Fruit fly (Drosophila melanogaster): Measurements from ENCODE around the gene Tim8.

Gene Tim8

dm6 chrX:11367783-11368509 lies at the start of gene Tim8, which contains the start of gene hop:
TSS of gene Tim8 (plus strand) at chrX:11368445.
TSS of gene hop (minus strand) at chrX:11368098.
- TF ChIP-seq usp (GFP tag; optimal IDR thresholded peaks at IDR 0.05) (no peak), CG9705 (GFP tag; optimal IDR thresholded peaks at IDR 0.05) (no peak), Hr83 (GFP tag; optimal IDR thresholded peaks at IDR 0.05; ENCODE audit: poor library complexity, severe bottlenecking) (no peak), Myc (optimal IDR thresholded peaks at IDR 0.05) (peak; percentile 69), br (GFP tag; optimal IDR thresholded peaks at IDR 0.05) (no peak), Rel (GFP tag; optimal IDR thresholded peaks at IDR 0.05) (no peak), Rel (tag; optimal IDR thresholded peaks at IDR 0.05) (peak; percentile 14), Jra (GFP tag; optimal IDR thresholded peaks at IDR 0.05) (peak; percentile 12)

dm6 chrX:11319916-11320315 lies 48.3 kb upstream of the Tim8 start:
- TF ChIP-seq Hnf4 (GFP tag; optimal IDR thresholded peaks at IDR 0.05) (no peak), sv (GFP tag; optimal IDR thresholded peaks at IDR 0.05) (no peak), dmrt93B (GFP tag; optimal IDR thresholded peaks at IDR 0.05) (no peak), fru (GFP tag; optimal IDR thresholded peaks at IDR 0.05) (no peak), HLH106 (tag; optimal IDR thresholded peaks at IDR 0.05) (no peak), woc (GFP tag; optimal IDR thresholded peaks at IDR 0.05) (no peak), Hr78 (GFP tag; optimal IDR thresholded peaks at IDR 0.05) (no peak), OdsH (GFP tag; optimal IDR thresholded peaks at IDR 0.05) (no peak), lola (GFP tag; optimal IDR thresholded peaks at IDR 0.05) (no peak), Abd-B (GFP tag; optimal IDR thresholded peaks at IDR 0.05) (no peak), dsf (GFP tag; optimal IDR thresholded peaks at IDR 0.05; ENCODE audit: borderline replicate concordance) (no peak), jim (GFP tag; optimal IDR thresholded peaks at IDR 0.05) (no peak), usp (GFP tag; optimal IDR thresholded peaks at IDR 0.05) (no peak), Jra (GFP tag; optimal IDR thresholded peaks at IDR 0.05) (no peak)

dm6 chrX:11322257-11322656 lies 46.0 kb upstream of the Tim8 start, which contains the start of gene sisA:
TSS of gene sisA (minus strand) at chrX:11322357.
- TF ChIP-seq fru (GFP tag; optimal IDR thresholded peaks at IDR 0.05) (no peak), woc (GFP tag; optimal IDR thresholded peaks at IDR 0.05) (no peak), GATAd (GFP tag; optimal IDR thresholded peaks at IDR 0.05) (no peak), lola (GFP tag; optimal IDR thresholded peaks at IDR 0.05) (no peak), dsf (GFP tag; optimal IDR thresholded peaks at IDR 0.05; ENCODE audit: borderline replicate concordance) (no peak), Dfd (GFP tag; optimal IDR thresholded peaks at IDR 0.05) (no peak), tai (GFP tag; optimal IDR thresholded peaks at IDR 0.05) (no peak), psq (GFP tag; optimal IDR thresholded peaks at IDR 0.05) (no peak), pan (optimal IDR thresholded peaks at IDR 0.05) (no peak), HLH106 (tag; optimal IDR thresholded peaks at IDR 0.05) (no peak), Vsx2 (GFP tag; optimal IDR thresholded peaks at IDR 0.05; ENCODE audit: partially characterized antibody) (no peak)

- TF ChIP-seq usp (GFP tag; optimal IDR thresholded peaks at IDR 0.05) (no peak), HLH106 (tag; optimal IDR thresholded peaks at IDR 0.05) (no peak), rgr (GFP tag; optimal IDR thresholded peaks at IDR 0.05) (no peak), Dfd (GFP tag; optimal IDR thresholded peaks at IDR 0.05) (no peak), br (GFP tag; optimal IDR thresholded peaks at IDR 0.05) (no peak), Myc (optimal IDR thresholded peaks at IDR 0.05) (no peak), ey (GFP tag; optimal IDR thresholded peaks at IDR 0.05) (no peak), foxo (GFP tag; optimal IDR thresholded peaks at IDR 0.05) (no peak), dl (GFP tag; optimal IDR thresholded peaks at IDR 0.05; ENCODE audit: insufficient read depth in 1 of 2, partially characterized antibody in 2 of 2) (no peak), GATAd (GFP tag; optimal IDR thresholded peaks at IDR 0.05) (no peak), CG32264 (GFP tag; optimal IDR thresholded peaks at IDR 0.05) (no peak), brk (GFP tag; optimal IDR thresholded peaks at IDR 0.05) (no peak), Dif (GFP tag; optimal IDR thresholded peaks at IDR 0.05; ENCODE audit: partially characterized antibody) (no peak), jim (GFP tag; optimal IDR thresholded peaks at IDR 0.05) (no peak), Hnf4 (GFP tag; optimal IDR thresholded peaks at IDR 0.05) (no peak), CG9705 (GFP tag; optimal IDR thresholded peaks at IDR 0.05) (no peak)
These were observed 45.6 kb upstream of the Tim8 start for dm6 chrX:11322659-11323058.

All from whole organism, wandering third instar larva.